Worm (Caenorhabditis elegans) whole organism, L1 larva: ENCODE data around the gene F14B8.4.

ENCODE experiments used
- alr-1 ChIP-seq: fragments of 200-800 bp; sonication (Bioruptor generic); optimal IDR thresholded peaks from 2 replicates; lab custom pipeline; 2018; ENCODE audit warnings: borderline replicate concordance, mild to moderate bottlenecking, missing genetic modification characterization, missing compliant biosample characterization
- dpl-1 ChIP-seq, 3 experiments: fragments of 150-350 bp in 2 of 3; sonication (generic microtip) in 1 of 3; optimal IDR thresholded peaks; 2 replicates each; lab custom pipeline; 2014 to 2017; ENCODE audit warnings: missing biosample characterization in 3 of 3, missing genetic modification characterization in 3 of 3, missing genetic modification reagents in 3 of 3
- elt-2 ChIP-seq: sonication (generic microtip); optimal IDR thresholded peaks from 2 replicates; lab custom pipeline; 2016; ENCODE audit warnings: missing genetic modification characterization, mild to moderate bottlenecking, inconsistent platforms, missing compliant biosample characterization, missing genetic modification reagents
- elt-3 ChIP-seq, 6 experiments: fragments of 150-350 bp in 1 of 6; sonication (generic microtip); optimal IDR thresholded peaks; 2 replicates each; lab custom pipeline; 2017 to 2018; ENCODE audit warnings: missing biosample characterization in 6 of 6, missing genetic modification characterization in 6 of 6, inconsistent platforms in 1 of 6
- nhr-77 ChIP-seq: fragments of 150-350 bp; optimal IDR thresholded peaks from 2 replicates; lab custom pipeline; 2014; ENCODE audit warnings: missing biosample characterization, missing genetic modification characterization
- nhr-90 ChIP-seq: sonication (generic microtip); optimal IDR thresholded peaks from 2 replicates; lab custom pipeline; 2016; ENCODE audit warnings: mild to moderate bottlenecking, missing genetic modification characterization, missing compliant biosample characterization; ENCODE audit not compliant: poor library complexity
- pag-3 ChIP-seq: sonication (generic microtip); optimal IDR thresholded peaks from 2 replicates; lab custom pipeline; 2017; ENCODE audit warnings: missing genetic modification characterization, mild to moderate bottlenecking, missing compliant biosample characterization, antibody characterized with exemption, borderline replicate concordance; ENCODE audit not compliant: insufficient read depth
- skn-1 ChIP-seq: fragments of 150-350 bp; optimal IDR thresholded peaks from 2 replicates; lab custom pipeline; 2014; ENCODE audit warnings: missing biosample characterization, missing genetic modification characterization
- snpc-4 ChIP-seq: fragments of 150-350 bp; optimal IDR thresholded peaks from 2 replicates; lab custom pipeline; 2014; ENCODE audit warnings: missing biosample characterization, missing genetic modification characterization
- swsn-7 ChIP-seq: sonication (generic microtip); optimal IDR thresholded peaks from 2 replicates; lab custom pipeline; 2016; ENCODE audit warnings: missing genetic modification characterization, missing compliant biosample characterization
- unc-98 ChIP-seq: fragments of 200-800 bp; sonication (Bioruptor generic); IDR thresholded peaks from 2 replicates; pipeline ENCODE4 v1.3.6; 2022; ENCODE audit warnings: missing genetic modification characterization, missing compliant biosample characterization
- vab-15 ChIP-seq: sonication (generic microtip); optimal IDR thresholded peaks from 2 replicates; lab custom pipeline; 2017; ENCODE audit warnings: missing genotype, mild to moderate bottlenecking, missing genetic modification characterization, missing compliant biosample characterization
- ztf-11 ChIP-seq, 2 experiments: sonication (generic microtip); optimal IDR thresholded peaks; 2 replicates each; lab custom pipeline; 2016 to 2017; ENCODE audit warnings: missing genetic modification characterization in 2 of 2, missing biosample characterization in 1 of 2, missing compliant biosample characterization in 1 of 2

DNA sequence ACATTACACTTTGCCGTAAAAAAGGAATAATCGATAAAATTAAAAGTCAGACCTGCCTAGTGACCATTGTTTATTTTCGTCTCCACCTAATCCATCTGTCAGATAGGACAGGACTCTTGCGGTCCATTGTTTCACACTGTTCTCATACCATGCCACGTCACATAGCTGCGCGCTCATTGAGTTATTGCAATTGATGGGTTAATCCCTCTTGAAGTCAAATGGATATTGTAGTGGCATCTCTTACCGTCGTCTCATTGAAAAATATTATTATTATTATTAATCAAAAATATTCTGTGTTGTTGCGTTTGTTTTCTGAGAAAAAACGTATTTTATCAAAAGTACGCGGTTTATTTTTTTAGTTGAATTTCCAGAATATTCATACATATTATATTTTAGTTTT is 11.5 kb downstream of the F14B8.4 start:
- TF ChIP-seq elt-3 (tag; optimal IDR thresholded peaks at IDR 0.05; lab: Kevin White, UChicago) (no peak), swsn-7 (tag; lab: Kevin White, UChicago) (no peak), skn-1 (tag; lab: Kevin White, UChicago) (no peak), elt-2 (no peak), nhr-90 (tag; lab: Kevin White, UChicago) (no peak), snpc-4 (tag; lab: Kevin White, UChicago) (no peak), unc-98 (no peak), ztf-11 (tag; optimal IDR thresholded peaks at IDR 0.05; lab: Kevin White, UChicago) (no peak), vab-15 (no peak), nhr-77 (tag; lab: Kevin White, UChicago) (no peak), alr-1 (no peak), dpl-1 (GFP tag; optimal IDR thresholded peaks at IDR 0.05; lab: Kevin White, UChicago) (no peak), pag-3 (tag; lab: Kevin White, UChicago) (no peak)
